Fruit fly (Drosophila melanogaster): ENCODE measurements around the gene Mau2.
A peak's percentile ranks its signal among the peaks of the same experiment; 100 is the strongest.

Mau2 gene

dm6 chr3R:15218824-15219576 lies 10.0 kb downstream of the Mau2 start, which contains the start of the genes SIDL and CG12241 (continued):
- TF ChIP-seq D19B (GFP tag; optimal IDR thresholded peaks at IDR 0.05): peak; percentile 90
- TF ChIP-seq toy (GFP tag; IDR thresholded peaks at IDR 0.05): peak; percentile 77
- TF ChIP-seq chif (GFP tag; optimal IDR thresholded peaks at IDR 0.05): peak; percentile 16 to 70
- TF ChIP-seq Opbp (GFP tag; IDR thresholded peaks at IDR 0.05; ENCODE audit: partially characterized antibody): peak; percentile 34; the same call in 1 of the 3 replicates
- TF ChIP-seq Fer2 (tag; optimal IDR thresholded peaks at IDR 0.05): peak; percentile 62
- peak; percentile 93 for TF ChIP-seq Rx (GFP tag; IDR thresholded peaks at IDR 0.05)
- peak; percentile 25 for TF ChIP-seq CG16815 (GFP tag; optimal IDR thresholded peaks at IDR 0.05)
- peak; percentile 72 for TF ChIP-seq dati (GFP tag; IDR thresholded peaks at IDR 0.05)
- no peak for TF ChIP-seq ash1 (GFP tag; optimal IDR thresholded peaks at IDR 0.05)
- peak; percentile 96 for TF ChIP-seq Ptx1 (GFP tag; IDR thresholded peaks at IDR 0.05)
- TF ChIP-seq CG4617 (GFP tag; optimal IDR thresholded peaks at IDR 0.05; ENCODE audit: borderline replicate concordance): peak; percentile 18
- TF ChIP-seq Nf-YB (GFP tag; optimal IDR thresholded peaks at IDR 0.05): no peak
- TF ChIP-seq Poxn (GFP tag; IDR thresholded peaks at IDR 0.05): no peak; the same call in 1 of the 2 replicates
- peak; percentile 57 for TF ChIP-seq grau (tag; optimal IDR thresholded peaks at IDR 0.05)
- TF ChIP-seq Bdp1 (GFP tag; optimal IDR thresholded peaks at IDR 0.05): peak; percentile 7
- peak; percentile 86 for TF ChIP-seq CG2712 (tag; optimal IDR thresholded peaks at IDR 0.05)
- TF ChIP-seq CG10267 (tag; optimal IDR thresholded peaks at IDR 0.05): peak; percentile 80
- TF ChIP-seq CG33213 (GFP tag; optimal IDR thresholded peaks at IDR 0.05): peak; percentile 59
- TF ChIP-seq nau (GFP tag; optimal IDR thresholded peaks at IDR 0.05): no peak
- TF ChIP-seq CG13775 (GFP tag; optimal IDR thresholded peaks at IDR 0.05): peak; percentile 76
- TF ChIP-seq NFAT (GFP tag; IDR thresholded peaks at IDR 0.05): peak; percentile 92
- no peak for TF ChIP-seq CG14050 (GFP tag; IDR thresholded peaks at IDR 0.05)
- peak; percentile 76 for TF ChIP-seq row (GFP tag; IDR thresholded peaks at IDR 0.05)
- peak; percentile 85 for TF ChIP-seq CG7928 (GFP tag; optimal IDR thresholded peaks at IDR 0.05)
- peak; percentile 66 for TF ChIP-seq Sry-δ (GFP tag; optimal IDR thresholded peaks at IDR 0.05)
- peak; percentile 78 for TF ChIP-seq CG7556 (GFP tag; optimal IDR thresholded peaks at IDR 0.05)
- TF ChIP-seq CG3065 (GFP tag; optimal IDR thresholded peaks at IDR 0.05): peak; percentile 67
- TF ChIP-seq ac (GFP tag; optimal IDR thresholded peaks at IDR 0.05): no peak
- peak; percentile 18 for TF ChIP-seq CG15601 (tag; optimal IDR thresholded peaks at IDR 0.05)
- TF ChIP-seq jumu (GFP tag; optimal IDR thresholded peaks at IDR 0.05): peak; percentile 79
- peak; percentile 77 for TF ChIP-seq ERR (GFP tag; optimal IDR thresholded peaks at IDR 0.05)
- TF ChIP-seq run (tag; optimal IDR thresholded peaks at IDR 0.05): no peak
- peak; percentile 48 for TF ChIP-seq vfl (GFP tag; optimal IDR thresholded peaks at IDR 0.05)
- TF ChIP-seq CG6175 (GFP tag; IDR thresholded peaks at IDR 0.05): peak; percentile 85
- no peak for TF ChIP-seq D (optimal IDR thresholded peaks at IDR 0.05)
- peak; percentile 72 for TF ChIP-seq D (GFP tag; optimal IDR thresholded peaks at IDR 0.05)
- no peak for TF ChIP-seq Sry-β (GFP tag; optimal IDR thresholded peaks at IDR 0.05)
- TF ChIP-seq sim (GFP tag; IDR thresholded peaks at IDR 0.05): peak; percentile 71
- TF ChIP-seq knrl (GFP tag; IDR thresholded peaks at IDR 0.05; ENCODE audit: partially characterized antibody): peak; percentile 16; the same call in 1 of the 3 replicates
- TF ChIP-seq Meics (GFP tag; optimal IDR thresholded peaks at IDR 0.05): peak; percentile 90
- TF ChIP-seq CG1603 (tag; optimal IDR thresholded peaks at IDR 0.05): no peak
- peak; percentile 32 for TF ChIP-seq B-H2 (GFP tag; optimal IDR thresholded peaks at IDR 0.05)
- TF ChIP-seq Drgx (GFP tag; IDR thresholded peaks at IDR 0.05): peak; percentile 96
- peak; percentile 20; the same call in 1 of the 2 replicates for TF ChIP-seq esg (GFP tag; conservative IDR thresholded peaks at IDR 0.05)
- TF ChIP-seq stc (GFP tag; IDR thresholded peaks at IDR 0.05): peak; percentile 91
- peak; percentile 92 for TF ChIP-seq CG32772 (GFP tag; IDR thresholded peaks at IDR 0.05)
- TF ChIP-seq Nf-YA (GFP tag; IDR thresholded peaks at IDR 0.05): peak; percentile 84
- TF ChIP-seq pum (GFP tag; optimal IDR thresholded peaks at IDR 0.05): peak; percentile 69
- TF ChIP-seq disco-r (GFP tag; optimal IDR thresholded peaks at IDR 0.05): no peak
- no peak for TF ChIP-seq CG7839 (tag; optimal IDR thresholded peaks at IDR 0.05)

Measured in whole organism, embryonic.